Worm (Caenorhabditis elegans) whole organism, L1 larva: Measurements from ENCODE around the gene T21B6.3.

Source experiments
- C34B4.2 ChIP-seq: sonication (generic microtip); optimal IDR thresholded peaks from 2 replicates; lab custom pipeline; 2017; ENCODE audit warnings: mild to moderate bottlenecking, missing genetic modification characterization, missing compliant biosample characterization
- alr-1 ChIP-seq: fragments of 200-800 bp; sonication (Bioruptor generic); optimal IDR thresholded peaks from 2 replicates; lab custom pipeline; 2018; ENCODE audit warnings: borderline replicate concordance, mild to moderate bottlenecking, missing genetic modification characterization, missing compliant biosample characterization
- aly-2 ChIP-seq: fragments of 150-350 bp; optimal IDR thresholded peaks from 2 replicates; lab custom pipeline; 2014; ENCODE audit warnings: missing biosample characterization, missing genetic modification characterization
- blmp-1 ChIP-seq: fragments of 150-350 bp; optimal IDR thresholded peaks from 2 replicates; lab custom pipeline; 2014; ENCODE audit warnings: missing biosample characterization, missing genetic modification characterization
- ces-1 ChIP-seq: fragments of 150-350 bp; optimal IDR thresholded peaks from 2 replicates; lab custom pipeline; 2014; ENCODE audit warnings: missing biosample characterization, missing genetic modification reagents, missing genetic modification characterization
- efl-1 ChIP-seq, 4 experiments: fragments of 150-350 bp; optimal IDR thresholded peaks in 3 of 4; peaks in 1 of 4; 1 replicate in 1 of 4; 2 replicates in 3 of 4; lab custom pipeline; 2014; ENCODE audit warnings: missing biosample characterization in 2 of 4, missing genetic modification characterization in 2 of 4, missing genetic modification reagents in 2 of 4
- elt-2 ChIP-seq: sonication (generic microtip); optimal IDR thresholded peaks from 2 replicates; lab custom pipeline; 2016; ENCODE audit warnings: missing genetic modification characterization, mild to moderate bottlenecking, inconsistent platforms, missing compliant biosample characterization, missing genetic modification reagents
- fkh-8 ChIP-seq: sonication (generic microtip); optimal IDR thresholded peaks from 2 replicates; lab custom pipeline; 2016; ENCODE audit warnings: mild to moderate bottlenecking, missing genetic modification characterization, missing compliant biosample characterization
- hlh-17 ChIP-seq: fragments of 200-800 bp; sonication (Bioruptor generic); optimal IDR thresholded peaks from 2 replicates; lab custom pipeline; 2018; ENCODE audit warnings: missing genetic modification characterization, mild to moderate bottlenecking, missing compliant biosample characterization, moderate library complexity, borderline replicate concordance
- hpl-2 ChIP-seq: fragments of 150-350 bp; optimal IDR thresholded peaks from 2 replicates; lab custom pipeline; 2014; ENCODE audit warnings: missing biosample characterization, missing genetic modification reagents, missing genetic modification characterization
- irx-1 ChIP-seq: sonication (generic microtip); optimal IDR thresholded peaks from 2 replicates; lab custom pipeline; 2016; ENCODE audit warnings: missing genetic modification characterization, missing compliant biosample characterization
- lin-39 ChIP-seq: fragments of 150-350 bp; optimal IDR thresholded peaks from 2 replicates; lab custom pipeline; 2014; ENCODE audit warnings: missing biosample characterization, missing genetic modification reagents, missing genetic modification characterization
- mab-9 ChIP-seq: fragments of 200-800 bp; sonication (Bioruptor generic); IDR thresholded peaks from 2 replicates; pipeline ENCODE4 v1.3.6; 2022; ENCODE audit warnings: missing genetic modification reagents, missing genetic modification characterization, missing compliant biosample characterization
- mep-1 ChIP-seq: fragments of 150-350 bp; optimal IDR thresholded peaks from 2 replicates; lab custom pipeline; 2014; ENCODE audit warnings: missing biosample characterization, missing genetic modification characterization
- nhr-12 ChIP-seq: sonication (generic microtip); optimal IDR thresholded peaks from 2 replicates; lab custom pipeline; 2017; ENCODE audit warnings: missing biosample characterization, missing genetic modification characterization
- nhr-19 ChIP-seq: fragments of 200-800 bp; sonication (Bioruptor generic); conservative IDR thresholded peaks from 2 replicates; pipeline ENCODE4 v1.3.6; 2022; ENCODE audit warnings: missing genetic modification characterization, missing compliant biosample characterization
- nhr-28 ChIP-seq: fragments of 150-350 bp; optimal IDR thresholded peaks from 2 replicates; lab custom pipeline; 2014; ENCODE audit warnings: missing biosample characterization, missing genetic modification characterization
- nhr-71 ChIP-seq: sonication (generic microtip); optimal IDR thresholded peaks from 2 replicates; lab custom pipeline; 2016; ENCODE audit warnings: mild to moderate bottlenecking, missing genetic modification characterization, moderate library complexity, missing compliant biosample characterization
- nhr-85 ChIP-seq: sonication (generic microtip); peaks from one replicate; lab custom pipeline; 2016; ENCODE audit warnings: missing genetic modification characterization, inconsistent platforms, missing compliant biosample characterization
- pag-3 ChIP-seq: sonication (generic microtip); optimal IDR thresholded peaks from 2 replicates; lab custom pipeline; 2017; ENCODE audit warnings: missing genetic modification characterization, mild to moderate bottlenecking, missing compliant biosample characterization, antibody characterized with exemption, borderline replicate concordance; ENCODE audit not compliant: insufficient read depth
- pax-3 ChIP-seq: fragments of 200-800 bp; sonication (Bioruptor generic); optimal IDR thresholded peaks from 2 replicates; lab custom pipeline; 2018; ENCODE audit warnings: mild to moderate bottlenecking, missing genetic modification characterization, moderate library complexity, missing compliant biosample characterization
- skn-1 ChIP-seq: fragments of 150-350 bp; optimal IDR thresholded peaks from 2 replicates; lab custom pipeline; 2014; ENCODE audit warnings: missing biosample characterization, missing genetic modification characterization
- snpc-4 ChIP-seq: fragments of 150-350 bp; optimal IDR thresholded peaks from 2 replicates; lab custom pipeline; 2014; ENCODE audit warnings: missing biosample characterization, missing genetic modification characterization
- snu-23 ChIP-seq: sonication (generic microtip); optimal IDR thresholded peaks from 2 replicates; lab custom pipeline; 2016; ENCODE audit warnings: missing genetic modification characterization, missing compliant biosample characterization
- sox-4 ChIP-seq: sonication (generic microtip); optimal IDR thresholded peaks from 2 replicates; lab custom pipeline; 2016; ENCODE audit warnings: missing genetic modification characterization, missing compliant biosample characterization
- sptf-1 ChIP-seq: fragments of 150-350 bp; optimal IDR thresholded peaks from 2 replicates; lab custom pipeline; 2014; ENCODE audit warnings: missing biosample characterization, missing genetic modification characterization
- sup-37 ChIP-seq: fragments of 200-800 bp; sonication (Bioruptor generic); optimal IDR thresholded peaks from 2 replicates; lab custom pipeline; 2018; ENCODE audit warnings: mild to moderate bottlenecking, missing genetic modification characterization, missing compliant biosample characterization
- tlp-1 ChIP-seq: fragments of 150-350 bp; optimal IDR thresholded peaks from 2 replicates; lab custom pipeline; 2014; ENCODE audit warnings: missing biosample characterization, missing genetic modification characterization
- unc-98 ChIP-seq: fragments of 200-800 bp; sonication (Bioruptor generic); IDR thresholded peaks from 2 replicates; pipeline ENCODE4 v1.3.6; 2022; ENCODE audit warnings: missing genetic modification characterization, missing compliant biosample characterization
- vab-15 ChIP-seq: sonication (generic microtip); optimal IDR thresholded peaks from 2 replicates; lab custom pipeline; 2017; ENCODE audit warnings: missing genotype, mild to moderate bottlenecking, missing genetic modification characterization, missing compliant biosample characterization
- ztf-4 ChIP-seq: fragments of 150-350 bp; optimal IDR thresholded peaks from 2 replicates; lab custom pipeline; 2014; ENCODE audit warnings: missing biosample characterization, missing genetic modification characterization

The T21B6.3 gene

DNA sequence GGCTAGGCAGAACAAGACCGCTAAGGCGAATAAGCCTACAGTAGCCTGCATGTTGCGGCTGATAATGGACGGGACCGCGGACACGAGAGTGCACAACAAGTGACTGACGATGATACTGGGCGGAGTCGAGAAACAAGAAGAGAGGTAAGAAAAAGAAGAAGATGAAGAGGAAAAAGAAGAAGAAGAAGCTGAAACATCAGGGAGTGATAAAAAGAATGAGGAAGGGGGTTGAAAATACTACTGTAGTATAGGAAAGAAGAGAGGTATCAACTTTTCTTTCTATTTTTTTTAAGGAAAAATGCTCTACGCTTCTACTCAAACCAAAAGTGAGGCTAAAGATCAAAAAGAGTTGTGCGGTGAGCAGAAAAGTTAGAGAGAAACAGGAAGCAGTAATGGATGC, at the start of gene T21B6.3:
Gene T21B6.3, minus strand, starts transcription at position 101 of the 400 bp plus-strand sequence.
- no peak for TF ChIP-seq lin-39
- TF ChIP-seq sox-4 = no peak
- no peak for TF ChIP-seq aly-2 (tag; lab: Kevin White, UChicago)
- no peak for TF ChIP-seq nhr-28 (tag; lab: Kevin White, UChicago)
- no peak for TF ChIP-seq efl-1 (optimal IDR thresholded peaks at IDR 0.05; lab: Kevin White, UChicago)
- peak in 1 of 2 experiments; percentile 41 for TF ChIP-seq efl-1 (GFP tag; optimal IDR thresholded peaks at IDR 0.05 in 1 of 2; lab: Kevin White, UChicago)
- no peak for TF ChIP-seq hlh-17 (GFP tag; lab: Kevin White, UChicago)
- no peak for TF ChIP-seq nhr-71

DNA sequence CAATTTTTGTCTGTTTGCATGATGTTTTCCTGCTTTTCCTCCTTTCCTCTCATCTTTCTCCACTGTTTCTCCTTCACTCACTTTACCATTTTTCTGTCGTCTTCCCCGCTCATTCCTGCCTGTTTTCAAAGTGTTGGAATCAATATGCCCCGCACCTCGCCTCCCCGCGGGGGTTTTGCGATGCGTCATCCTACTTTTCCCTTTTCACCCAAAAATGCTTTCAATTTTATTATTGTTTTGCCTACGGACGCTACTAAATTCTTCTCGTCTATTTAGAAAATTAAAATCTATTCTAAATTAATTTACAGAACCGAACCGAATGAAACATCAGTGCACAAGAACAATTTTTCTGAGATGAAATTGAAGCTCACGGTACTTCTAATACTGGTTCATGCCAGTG, 43.4 kb upstream of the T21B6.3 start, which contains the start of gene ver-3:
Gene ver-3, plus strand, starts transcription at position 301 of the 400 bp plus-strand sequence.
- TF ChIP-seq pax-3 (tag; lab: Kevin White, UChicago) (no peak), blmp-1 (tag; lab: Kevin White, UChicago) (peak; percentile 37)

DNA sequence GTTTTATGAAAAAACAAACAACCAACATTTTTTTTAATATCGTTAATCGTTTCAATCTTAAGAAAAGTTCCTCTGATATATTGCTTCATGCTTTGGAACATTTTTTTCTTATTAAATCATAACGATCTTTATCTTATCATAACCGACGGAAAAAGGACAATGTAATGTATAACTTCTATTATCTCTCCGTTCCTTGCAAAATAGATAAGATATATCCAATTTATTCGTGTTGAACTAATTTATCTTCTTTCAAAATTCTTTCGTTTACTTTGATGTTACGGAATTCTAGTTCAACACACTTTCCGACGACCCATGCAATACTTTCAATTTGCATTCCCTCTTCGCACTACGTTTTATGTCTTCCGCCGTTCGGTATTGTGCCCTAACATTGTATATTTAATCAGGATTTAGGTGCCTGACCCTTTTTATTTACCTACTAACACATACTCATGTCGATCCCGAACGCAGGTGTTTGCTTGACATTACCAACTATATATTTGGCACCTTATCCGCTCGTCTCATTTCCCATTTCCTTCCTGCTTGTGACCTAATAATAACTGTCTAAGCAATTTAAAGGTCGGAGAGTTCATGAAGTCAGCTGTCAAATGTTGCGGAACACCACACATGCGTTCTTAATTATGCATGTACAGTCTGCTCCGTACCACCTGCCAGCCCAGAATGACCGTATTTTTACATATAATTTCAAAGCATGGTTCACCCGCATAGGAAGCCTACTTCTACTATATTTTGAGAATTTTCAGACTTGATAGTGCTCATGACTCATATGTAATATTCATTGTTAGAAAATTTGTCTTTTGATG, 42.8 kb upstream of the T21B6.3 start:
- no peak for TF ChIP-seq nhr-85 (tag; lab: Kevin White, UChicago)
- no peak for TF ChIP-seq sup-37
- no peak for TF ChIP-seq nhr-12

DNA sequence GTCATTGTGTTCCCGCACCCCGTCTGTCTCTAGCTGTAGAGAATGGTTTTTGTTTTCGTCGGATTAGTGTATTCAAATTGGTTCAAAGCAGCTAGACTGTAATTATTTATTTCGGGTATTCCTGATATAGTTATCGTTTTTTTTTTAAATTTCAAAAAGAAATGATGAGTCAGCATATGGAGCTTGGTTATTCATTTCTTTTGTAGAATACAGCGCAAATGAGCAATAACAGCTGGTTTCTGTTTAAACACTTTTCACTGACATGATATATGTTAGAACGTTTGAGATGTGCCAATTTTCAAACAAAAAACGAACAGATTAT, 42.1 kb upstream of the T21B6.3 start:
- TF ChIP-seq fkh-8 = no peak

DNA sequence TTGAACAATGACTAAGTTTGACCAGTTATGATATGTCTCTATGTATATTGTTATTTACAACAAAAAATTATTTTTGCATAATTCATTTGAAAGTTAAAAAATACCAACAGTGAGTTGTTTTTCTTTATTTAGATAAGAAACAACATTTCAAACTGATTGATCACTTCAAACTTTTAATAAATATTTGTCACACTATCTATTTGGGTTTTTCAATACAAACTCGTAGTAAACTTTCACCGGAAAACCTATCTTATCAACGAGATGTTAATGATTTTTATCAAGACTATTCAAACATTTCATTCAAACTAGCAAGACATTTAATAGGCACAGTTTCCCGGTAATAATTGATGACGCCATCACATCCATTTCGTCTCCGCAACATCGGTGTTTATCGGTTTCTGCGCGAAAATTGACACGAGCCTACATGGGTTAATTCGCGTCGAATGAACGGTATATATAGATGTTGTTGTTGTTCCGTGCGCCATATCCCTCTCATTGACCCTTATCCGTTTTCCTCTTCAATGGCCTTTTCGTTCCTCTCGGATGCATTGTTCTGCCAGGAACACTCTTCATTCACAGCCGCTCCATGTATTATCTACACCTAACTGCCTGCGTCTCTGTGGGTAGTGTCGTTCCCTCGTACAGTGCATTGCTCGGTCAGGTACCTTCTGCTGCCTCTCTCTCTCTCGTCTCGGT, 41.6 kb upstream of the T21B6.3 start:
- TF ChIP-seq mep-1 (tag; lab: Kevin White, UChicago) (peak; percentile 32), sptf-1 (tag; lab: Kevin White, UChicago) (no peak), tlp-1 (tag; lab: Kevin White, UChicago) (peak; percentile 17), C34B4.2 (no peak), elt-2 (tag; lab: Kevin White, UChicago) (peak; percentile 57)
- TF ChIP-seq, all 84 proteins: peak for 3

DNA sequence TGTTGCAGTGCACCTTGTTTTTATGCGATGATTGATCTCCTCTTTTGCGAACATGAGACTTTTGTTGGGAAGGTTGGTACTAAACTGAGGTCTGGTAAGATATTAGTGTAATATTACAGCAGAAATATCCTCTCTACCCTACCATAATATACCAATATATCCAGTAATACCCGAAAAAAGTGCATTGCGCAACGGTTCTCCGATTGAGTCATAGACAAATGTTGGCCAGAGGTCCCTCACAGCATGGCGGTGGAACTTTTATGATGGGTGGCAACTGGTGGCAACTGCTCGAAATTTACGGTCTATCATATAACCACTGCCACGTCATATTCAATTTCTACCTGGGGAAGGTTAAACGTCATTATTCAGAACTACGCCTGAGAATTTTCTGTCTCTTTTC, 40.5 kb upstream of the T21B6.3 start:
- TF ChIP-seq efl-1 (optimal IDR thresholded peaks at IDR 0.05; lab: Kevin White, UChicago) (no peak), efl-1 (GFP tag; optimal IDR thresholded peaks at IDR 0.05 in 1 of 2; lab: Kevin White, UChicago) (peak in 1 of 2 experiments; percentile 6), hpl-2 (no peak), C34B4.2 (no peak), blmp-1 (tag; lab: Kevin White, UChicago) (no peak)

DNA sequence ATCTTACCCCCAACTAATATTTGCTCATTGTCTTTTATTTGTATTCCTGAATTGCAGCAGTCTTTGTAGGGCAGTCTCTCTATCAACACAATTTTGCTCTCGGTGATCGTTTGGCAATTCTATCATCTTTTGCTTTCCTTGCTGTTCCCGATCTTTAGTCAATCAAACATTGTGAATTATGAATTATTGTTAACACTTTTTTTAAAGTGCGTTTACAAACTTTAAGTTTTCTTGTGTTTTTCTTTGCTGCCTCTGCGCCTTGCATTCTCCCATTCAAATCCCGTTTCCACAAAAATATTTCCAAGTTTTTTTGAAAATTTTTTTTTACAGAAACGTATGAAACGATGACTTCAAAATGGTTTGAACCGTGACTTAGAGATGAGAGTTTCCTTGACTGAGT, 33.3 kb upstream of the T21B6.3 start, which contains the start of gene ver-4:
Gene ver-4, plus strand, starts transcription at position 301 of the 400 bp plus-strand sequence.
- TF ChIP-seq lin-39 (no peak), sup-37 (no peak), ces-1 (GFP tag; lab: Kevin White, UChicago) (no peak), unc-98 (GFP tag; lab: Robert Waterston, UW) (no peak), snpc-4 (tag; lab: Kevin White, UChicago) (no peak), nhr-28 (tag; lab: Kevin White, UChicago) (no peak), irx-1 (tag; lab: Kevin White, UChicago) (no peak), mab-9 (GFP tag; lab: Robert Waterston, UW) (no peak), skn-1 (tag; lab: Kevin White, UChicago) (no peak), pag-3 (no peak), vab-15 (tag; lab: Kevin White, UChicago) (no peak), elt-2 (tag; lab: Kevin White, UChicago) (no peak), snu-23 (GFP tag; lab: Kevin White, UChicago) (no peak), sptf-1 (tag; lab: Kevin White, UChicago) (no peak), alr-1 (no peak), nhr-19 (GFP tag; lab: Robert Waterston, UW) (no peak), ztf-4 (tag; lab: Kevin White, UChicago) (no peak)
